Fruit fly (Drosophila melanogaster) Kc167 (cell line): ENCODE results near the gene CG14205.

Experiments
- Myc ChIP-seq: fragments of >200 bp; optimal IDR thresholded peaks from 2 replicates; lab custom pipeline; 2017; ENCODE audit warnings: missing external identifiers
- Sin3A ChIP-seq: fragments of >200 bp; optimal IDR thresholded peaks from 2 replicates; lab custom pipeline; 2018; ENCODE audit warnings: missing external identifiers
- h ChIP-seq: fragments of >200 bp; optimal IDR thresholded peaks from 3 replicates; lab custom pipeline; 2018; ENCODE audit warnings: missing external identifiers
- insv ChIP-seq: fragments of >200 bp; optimal IDR thresholded peaks from 3 replicates; lab custom pipeline; 2018; ENCODE audit warnings: missing external identifiers
- psq ChIP-seq: fragments of >200 bp; optimal IDR thresholded peaks from 2 replicates; lab custom pipeline; 2017; ENCODE audit warnings: missing external identifiers
- ttk ChIP-seq: sonication (Bioruptor generic); optimal IDR thresholded peaks from 2 replicates; lab custom pipeline; 2017; ENCODE audit warnings: missing external identifiers

CG14205 gene

DNA sequence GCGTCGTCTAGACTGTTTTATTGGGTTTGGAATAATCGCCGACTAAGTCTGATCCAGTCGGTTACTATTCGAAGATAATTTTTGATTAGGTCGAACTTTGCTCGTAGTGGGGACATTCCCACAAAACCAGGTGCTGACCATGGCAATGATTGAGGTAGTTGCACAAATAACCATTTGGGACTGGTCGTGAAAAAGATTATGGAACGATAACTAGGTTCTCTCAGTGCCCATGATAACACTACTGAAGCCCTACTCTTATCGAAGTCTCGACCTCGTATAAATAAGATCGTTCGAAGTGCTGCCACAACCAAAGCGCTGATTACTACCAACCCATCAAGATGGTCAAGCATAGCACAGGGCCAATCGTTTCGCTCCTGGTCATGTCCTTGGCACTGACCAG is at the start of gene CG14205:
Gene CG14205 (plus strand): TSS at position 301 of the 400 bp plus-strand sequence.
- TF ChIP-seq psq (lab: Kevin White, UChicago) (no peak), ttk (lab: Kevin White, UChicago) (no peak), Myc (no peak), Sin3A (lab: Kevin White, UChicago) (no peak), insv (no peak), h (lab: Kevin White, UChicago) (no peak)

DNA sequence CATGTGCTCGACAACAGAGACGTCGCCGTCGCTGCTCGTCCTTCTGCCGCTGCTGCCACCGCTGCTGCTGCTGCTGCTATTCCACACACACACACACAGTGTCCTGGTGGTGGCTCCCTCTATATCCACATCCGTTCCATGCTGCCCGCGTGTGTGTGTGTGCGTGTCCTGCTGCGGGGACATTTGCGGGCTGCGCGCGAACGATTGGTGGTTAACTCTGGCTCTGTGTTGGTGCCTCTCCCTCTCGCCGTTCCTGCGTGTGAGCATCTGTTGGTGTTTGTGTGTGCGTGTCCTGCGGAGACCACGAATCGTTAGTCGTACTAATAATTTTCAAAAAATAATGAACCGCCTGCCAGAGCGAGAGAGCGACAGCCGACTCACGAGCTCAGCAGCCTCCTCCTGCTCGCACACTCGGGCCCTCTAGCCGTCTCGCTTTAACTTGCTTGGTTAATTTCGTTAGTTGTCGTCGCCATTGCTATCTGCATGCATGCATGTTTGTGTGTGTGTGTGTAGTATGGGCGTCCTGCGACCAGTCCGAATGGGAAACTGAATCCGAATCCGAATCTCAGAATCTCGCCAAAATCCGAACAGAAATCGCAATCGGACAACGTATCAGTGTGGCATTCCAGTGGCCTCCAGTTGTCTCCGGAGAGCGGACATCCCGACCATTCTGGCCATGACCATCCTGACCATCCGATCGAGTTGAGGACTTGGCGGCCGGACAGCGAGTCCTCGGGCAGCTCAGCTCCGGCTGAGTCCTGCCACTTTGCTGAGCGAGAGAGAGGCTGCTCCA is 46.3 kb upstream of the CG14205 start:
- TF ChIP-seq ttk (lab: Kevin White, UChicago) (no peak), psq (lab: Kevin White, UChicago) (no peak), Myc (no peak), Sin3A (lab: Kevin White, UChicago) (no peak), h (lab: Kevin White, UChicago) (no peak), insv (no peak)

DNA sequence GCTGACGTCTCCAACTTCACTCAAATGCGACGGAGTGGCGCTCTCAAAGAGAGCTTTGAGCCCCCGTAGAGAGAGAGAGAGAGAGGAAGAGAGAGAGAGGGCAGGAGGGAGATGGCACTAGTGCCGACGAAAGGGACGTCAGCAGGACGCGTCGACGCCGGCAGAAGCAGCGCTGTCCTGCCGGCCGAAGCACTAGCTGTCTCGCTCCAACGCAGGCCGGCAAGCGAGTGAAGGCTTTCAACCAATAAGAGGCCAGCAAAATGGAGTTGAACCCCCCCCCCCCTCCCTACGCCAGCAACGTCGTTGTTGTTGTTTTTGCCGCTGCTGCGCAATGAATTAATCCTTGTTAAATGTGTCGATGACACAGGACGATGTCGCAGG is 45.8 kb upstream of the CG14205 start:
- no peak for TF ChIP-seq ttk (lab: Kevin White, UChicago)
- no peak for TF ChIP-seq h (lab: Kevin White, UChicago)
- TF ChIP-seq psq (lab: Kevin White, UChicago), result no peak
- TF ChIP-seq Sin3A (lab: Kevin White, UChicago), result no peak
- TF ChIP-seq Myc, result no peak
- no peak for TF ChIP-seq insv

DNA sequence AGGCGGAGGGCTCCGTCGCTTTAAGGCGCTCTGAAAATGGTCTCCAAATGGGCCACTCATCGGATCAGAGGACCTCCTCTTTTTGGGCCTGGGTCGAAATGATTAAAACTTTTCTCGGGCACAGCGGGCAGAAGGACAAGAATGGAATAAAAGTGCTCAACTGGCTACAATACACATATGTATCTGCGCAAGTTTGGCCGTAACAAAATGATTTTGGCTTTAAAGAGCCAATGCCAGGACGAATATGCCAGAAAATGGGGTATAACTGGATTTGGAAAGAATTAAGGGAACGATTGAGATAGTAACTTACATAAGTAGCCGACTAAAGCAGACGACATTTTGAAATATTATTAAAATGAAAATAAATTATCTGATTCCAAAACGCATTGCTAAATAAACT is 45.0 kb upstream of the CG14205 start, which contains the start of gene CG32532:
Gene CG32532 (minus strand): TSS at position 101 of the 400 bp plus-strand sequence.
- no peak for TF ChIP-seq insv
- no peak for TF ChIP-seq ttk (lab: Kevin White, UChicago)
- TF ChIP-seq Myc, result no peak
- no peak for TF ChIP-seq h (lab: Kevin White, UChicago)
- TF ChIP-seq psq (lab: Kevin White, UChicago), result no peak
- no peak for TF ChIP-seq Sin3A (lab: Kevin White, UChicago)

DNA sequence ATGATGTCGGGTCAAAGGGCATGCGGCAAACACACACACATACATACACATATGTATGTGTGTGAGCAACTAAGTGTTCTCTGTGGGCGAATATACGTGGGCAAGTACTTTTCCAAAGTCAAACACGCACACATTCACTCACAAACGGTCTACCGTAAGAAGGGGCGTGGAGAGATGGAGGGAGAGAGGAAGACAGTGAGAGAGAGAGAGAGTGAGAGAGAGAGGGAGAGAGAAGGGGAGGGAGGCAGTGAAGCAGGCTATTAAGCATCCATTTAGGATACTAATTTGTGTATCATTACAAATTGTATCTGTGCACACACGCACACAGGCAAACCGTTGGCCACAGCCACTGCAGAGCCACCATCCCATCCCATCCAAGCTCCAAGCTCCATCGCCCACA is 44.0 kb upstream of the CG14205 start:
- no peak for TF ChIP-seq insv
- TF ChIP-seq psq (lab: Kevin White, UChicago), result no peak
- no peak for TF ChIP-seq Myc

DNA sequence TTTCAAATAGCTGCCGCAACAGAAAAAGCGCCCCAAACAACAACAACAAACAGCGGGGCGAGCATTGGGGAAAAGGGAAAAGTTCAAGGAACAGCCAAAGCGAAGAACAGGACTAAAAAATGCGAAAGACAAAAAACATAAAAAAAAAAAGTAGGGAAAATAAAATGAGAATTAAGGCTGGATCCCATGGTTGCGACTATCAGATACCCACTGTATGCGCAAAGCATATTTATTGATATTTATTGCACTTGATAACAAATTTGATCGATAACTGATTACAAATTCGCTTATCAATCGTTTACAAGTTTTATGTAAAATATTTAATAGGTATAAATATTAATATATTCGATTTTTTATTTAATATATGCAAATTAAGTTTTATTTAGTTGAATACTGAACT is 42.8 kb upstream of the CG14205 start:
- TF ChIP-seq Myc (no peak), Sin3A (lab: Kevin White, UChicago) (no peak), ttk (lab: Kevin White, UChicago) (no peak), h (lab: Kevin White, UChicago) (no peak), insv (no peak), psq (lab: Kevin White, UChicago) (no peak)

DNA sequence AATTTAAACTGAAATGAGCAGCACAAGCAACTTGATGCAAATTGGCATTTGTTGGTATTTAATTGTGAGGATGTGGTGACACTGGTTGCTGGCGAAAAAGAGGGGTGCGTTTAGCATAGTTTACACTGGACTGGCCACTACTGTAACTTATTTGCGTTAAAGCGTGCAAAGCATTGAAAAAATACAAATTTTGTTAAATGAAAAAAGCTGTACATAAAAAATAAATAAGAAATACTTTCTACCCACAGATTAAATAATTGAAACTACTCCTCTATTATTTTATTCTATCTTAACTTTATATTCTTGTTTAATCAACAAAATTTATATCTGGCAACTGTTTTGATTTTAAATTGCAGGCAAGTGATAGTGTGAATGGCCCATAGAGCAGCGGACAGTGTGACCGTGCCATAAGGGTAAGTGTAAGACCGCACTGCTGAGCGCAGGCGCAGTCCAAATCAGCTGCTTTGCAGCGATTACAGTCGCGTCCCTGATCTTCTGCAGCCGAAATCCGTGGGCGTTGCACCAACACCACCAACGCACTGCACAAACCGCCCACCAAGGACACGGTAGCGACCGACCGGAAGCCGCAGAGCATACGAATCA is 26.6 kb upstream of the CG14205 start, which contains the start of the genes Grip84 and car:
Gene Grip84 (minus strand): TSS at position 51 of the 603 bp plus-strand sequence.
Gene car (plus strand): TSS at position 306 of the 603 bp plus-strand sequence.
- TF ChIP-seq Sin3A (lab: Kevin White, UChicago) (no peak), Myc (no peak), insv (no peak), psq (lab: Kevin White, UChicago) (no peak), ttk (lab: Kevin White, UChicago) (no peak), h (lab: Kevin White, UChicago) (no peak)

DNA sequence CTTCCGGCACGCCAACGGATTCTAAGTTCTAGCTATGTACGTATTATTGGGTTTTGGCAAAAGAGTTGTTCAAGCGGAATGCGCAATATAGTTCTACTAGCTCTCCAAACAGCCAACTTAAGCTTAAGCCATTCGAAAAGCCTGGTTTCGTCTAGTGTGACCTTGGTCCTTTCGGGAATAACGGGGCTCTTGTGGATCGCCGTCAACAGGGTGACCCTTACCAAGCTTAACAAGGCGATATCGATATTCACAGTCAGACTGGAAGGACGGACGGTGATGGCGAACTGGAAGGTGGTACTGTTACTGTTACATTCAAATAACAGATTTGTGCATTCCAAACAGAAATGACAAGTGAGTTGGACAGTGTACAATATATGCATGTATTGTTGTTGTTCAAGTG is 18.7 kb upstream of the CG14205 start:
- TF ChIP-seq h (lab: Kevin White, UChicago), result no peak
- no peak for TF ChIP-seq insv
- no peak for TF ChIP-seq Sin3A (lab: Kevin White, UChicago)
- TF ChIP-seq ttk (lab: Kevin White, UChicago), result no peak
- TF ChIP-seq Myc, result no peak
- TF ChIP-seq psq (lab: Kevin White, UChicago), result no peak

DNA sequence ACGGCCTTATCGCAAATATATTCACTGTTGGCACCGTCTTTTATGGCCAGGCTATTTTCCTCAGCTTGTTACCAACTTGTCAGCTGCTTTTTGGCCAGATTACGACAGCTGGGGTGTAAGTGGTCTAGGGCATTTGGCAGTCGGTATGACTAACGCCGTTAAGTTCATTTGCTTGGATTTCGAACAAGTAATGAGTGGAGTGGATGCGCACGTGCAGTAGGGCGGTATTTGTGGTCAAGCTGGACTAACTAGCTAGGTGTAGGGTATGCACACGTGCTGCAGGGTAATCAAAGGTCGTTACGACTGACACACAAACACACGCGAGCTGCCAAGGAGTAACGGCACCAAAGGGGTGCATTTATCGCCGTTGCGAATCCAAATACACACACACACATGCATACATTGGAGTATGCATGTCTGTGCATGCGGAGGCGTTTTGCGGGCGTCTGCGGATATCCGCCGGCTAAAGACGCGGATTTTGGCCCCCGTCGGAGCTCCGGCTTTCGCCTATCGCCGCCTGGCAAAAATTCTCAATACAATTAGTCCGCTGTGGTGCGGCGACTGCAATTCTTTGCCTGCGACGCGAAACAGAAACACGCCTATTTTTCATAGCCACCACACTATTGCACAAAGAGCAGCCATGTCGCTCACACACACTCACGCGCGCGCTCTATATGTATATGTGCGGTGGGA is 14.3 kb upstream of the CG14205 start:
- TF ChIP-seq ttk (lab: Kevin White, UChicago) (peak; percentile 6), insv (no peak)

DNA sequence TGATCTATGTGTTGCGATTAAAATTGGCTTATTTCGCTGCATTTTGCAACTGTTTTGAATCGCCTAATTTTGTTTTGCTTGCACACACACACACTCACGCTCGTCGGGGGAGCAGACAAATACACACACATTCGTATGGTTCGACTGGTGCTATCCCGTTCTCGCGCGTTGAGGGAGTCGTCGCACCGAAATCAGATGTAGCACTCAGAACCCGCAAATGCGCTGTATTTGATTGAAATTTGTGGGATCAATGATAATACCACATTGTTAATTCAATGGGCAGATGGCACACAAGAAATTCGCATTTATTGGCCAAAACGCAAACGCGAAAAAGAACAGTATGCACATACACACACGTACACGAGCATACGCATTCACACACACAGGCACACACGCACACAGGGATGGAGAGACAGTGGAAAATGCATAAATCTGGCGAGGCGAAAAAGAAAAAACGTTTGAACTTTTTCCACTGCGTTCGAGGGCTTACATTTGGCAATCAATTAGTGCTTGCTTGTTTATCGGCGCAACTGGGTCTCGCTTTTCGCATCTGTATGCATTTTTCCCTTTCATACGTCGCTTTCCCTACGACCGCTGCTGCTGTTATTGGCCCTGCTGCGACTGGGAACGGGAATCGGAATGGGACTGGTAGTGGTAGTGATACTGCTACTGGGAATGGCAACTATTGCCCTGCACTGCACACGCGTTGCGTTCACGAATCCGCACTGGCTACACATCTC is 13.3 kb upstream of the CG14205 start:
- TF ChIP-seq h (lab: Kevin White, UChicago) (no peak), ttk (lab: Kevin White, UChicago) (no peak), insv (no peak), Sin3A (lab: Kevin White, UChicago) (no peak), Myc (no peak), psq (lab: Kevin White, UChicago) (no peak)

DNA sequence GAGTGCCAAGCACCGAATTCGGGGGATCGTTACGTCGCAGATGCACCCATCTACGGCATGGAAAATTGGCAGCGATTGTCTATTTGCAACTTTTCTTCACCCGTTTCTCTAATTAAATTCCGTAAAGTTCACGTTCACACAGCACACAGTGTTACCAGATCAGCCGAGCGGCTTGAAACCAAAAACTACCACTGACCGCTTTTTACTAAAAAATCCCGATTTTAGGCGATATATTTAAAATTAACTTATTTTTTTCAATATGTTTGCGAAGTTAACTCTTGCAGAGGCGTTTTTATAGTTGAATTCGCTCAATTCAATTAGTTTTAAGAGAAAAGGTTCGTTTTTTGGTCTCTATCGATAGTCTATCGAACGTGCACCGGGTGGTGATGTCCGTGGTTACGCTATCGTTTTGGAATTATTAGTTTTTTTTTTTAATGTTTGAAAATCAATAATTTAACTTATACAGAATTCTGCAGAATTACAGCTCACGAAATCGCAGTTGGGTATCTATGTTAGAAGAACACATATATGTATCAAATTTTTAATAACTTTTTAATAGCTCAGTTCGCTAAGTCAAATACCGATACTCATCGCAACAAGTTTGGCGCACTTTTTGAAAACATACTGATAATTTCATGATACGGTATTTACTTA is 12.6 kb upstream of the CG14205 start, which contains the start of gene Tao:
Gene Tao (minus strand): TSS at position 153 of the 654 bp plus-strand sequence.
- no peak for TF ChIP-seq Myc
- no peak for TF ChIP-seq insv
- TF ChIP-seq ttk (lab: Kevin White, UChicago), result no peak
- no peak for TF ChIP-seq Sin3A (lab: Kevin White, UChicago)
